Worm (Caenorhabditis elegans) whole organism, L3 larva: Measurements from ENCODE around the gene C06E7.88.

Source experiments
- R02D3.7 ChIP-seq: fragments of 150-350 bp; optimal IDR thresholded peaks from 2 replicates; lab custom pipeline; 2014; ENCODE audit warnings: missing biosample characterization, missing genetic modification characterization
- aly-2 ChIP-seq: fragments of 150-350 bp; optimal IDR thresholded peaks from 2 replicates; lab custom pipeline; 2014; ENCODE audit warnings: missing biosample characterization, missing genetic modification characterization
- elt-1 ChIP-seq: fragments of 150-350 bp; optimal IDR thresholded peaks from 2 replicates; lab custom pipeline; 2014; ENCODE audit warnings: missing biosample characterization, missing genetic modification characterization
- elt-3 ChIP-seq, 3 experiments: fragments of 150-350 bp in 1 of 3; sonication (generic microtip) in 2 of 3; optimal IDR thresholded peaks; 2 replicates in 2 of 3; 4 replicates in 1 of 3; lab custom pipeline; 2014 to 2017; ENCODE audit warnings: missing biosample characterization in 3 of 3, missing genetic modification characterization in 3 of 3
- fos-1 ChIP-seq: fragments of 150-350 bp; optimal IDR thresholded peaks from 2 replicates; lab custom pipeline; 2014; ENCODE audit warnings: missing biosample characterization, missing genetic modification characterization
- mdl-1 ChIP-seq: fragments of 150-350 bp; optimal IDR thresholded peaks from 2 replicates; lab custom pipeline; 2014; ENCODE audit warnings: missing biosample characterization, missing genetic modification characterization
- nhr-12 ChIP-seq: fragments of 150-350 bp; optimal IDR thresholded peaks from 2 replicates; lab custom pipeline; 2014; ENCODE audit warnings: missing biosample characterization, missing genetic modification characterization
- nhr-76 ChIP-seq: fragments of 150-350 bp; sonication (generic microtip); optimal IDR thresholded peaks from 5 replicates; lab custom pipeline; 2014; ENCODE audit warnings: missing biosample characterization, missing genetic modification characterization
- nhr-77 ChIP-seq: fragments of 150-350 bp; optimal IDR thresholded peaks from 2 replicates; lab custom pipeline; 2014; ENCODE audit warnings: missing biosample characterization, missing genetic modification characterization
- snpc-4 ChIP-seq: fragments of 150-350 bp; optimal IDR thresholded peaks from 2 replicates; lab custom pipeline; 2014; ENCODE audit warnings: missing biosample characterization, missing genetic modification characterization
- unc-39 ChIP-seq: sonication (generic microtip); optimal IDR thresholded peaks from 4 replicates; lab custom pipeline; 2017; ENCODE audit warnings: missing biosample characterization, missing genetic modification characterization
- unc-62 ChIP-seq: fragments of 150-350 bp; sonication (generic microtip); optimal IDR thresholded peaks from 4 replicates; lab custom pipeline; 2014; ENCODE audit warnings: missing biosample characterization, missing genetic modification reagents, missing genetic modification characterization
- zag-1 ChIP-seq: fragments of 150-350 bp; optimal IDR thresholded peaks from 2 replicates; lab custom pipeline; 2014; ENCODE audit warnings: missing biosample characterization, missing genetic modification characterization

DNA sequence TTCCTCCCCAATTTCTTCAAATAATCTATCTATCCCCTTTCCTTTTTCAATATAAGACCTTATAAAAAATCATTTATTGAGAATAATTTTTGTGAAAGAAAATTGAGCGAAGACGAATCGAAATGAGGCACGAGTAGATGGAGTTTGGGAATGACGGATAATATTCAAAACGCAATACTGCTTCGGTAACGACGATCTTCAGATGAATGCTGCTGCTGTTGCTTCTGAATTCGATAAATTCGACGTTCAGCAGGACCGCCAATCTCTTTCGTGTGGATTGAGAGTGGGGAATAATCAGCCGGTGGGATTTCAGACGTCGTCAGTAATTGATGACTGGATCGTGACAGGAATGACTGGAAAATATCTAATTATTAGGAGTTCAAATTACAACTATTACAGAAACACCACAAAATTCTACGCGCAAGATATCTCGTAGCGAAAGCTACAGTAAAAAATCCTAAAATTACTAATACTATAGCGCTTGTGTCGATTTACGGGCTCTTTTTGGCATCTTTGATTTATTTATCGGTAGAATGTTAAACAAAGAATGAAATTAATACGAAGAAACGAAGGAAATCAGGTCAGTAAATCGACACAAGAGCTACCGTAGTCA is 16.2 kb downstream of the C06E7.88 start:
- TF ChIP-seq fos-1 (no peak), mdl-1 (tag; lab: Kevin White, UChicago) (no peak), nhr-76 (tag; lab: Kevin White, UChicago) (no peak), nhr-12 (tag; lab: Kevin White, UChicago) (no peak), elt-3 (tag; optimal IDR thresholded peaks at IDR 0.05; lab: Kevin White, UChicago) (no peak), unc-39 (tag; lab: Kevin White, UChicago) (no peak), snpc-4 (tag; lab: Kevin White, UChicago) (no peak), aly-2 (no peak), nhr-77 (tag; lab: Kevin White, UChicago) (no peak), zag-1 (tag; lab: Kevin White, UChicago) (no peak), unc-62 (no peak), elt-1 (tag; lab: Kevin White, UChicago) (no peak), R02D3.7 (no peak)
